Worm (Caenorhabditis elegans): ENCODE results near the gene C12D8.9.

Gene C12D8.9

DNA sequence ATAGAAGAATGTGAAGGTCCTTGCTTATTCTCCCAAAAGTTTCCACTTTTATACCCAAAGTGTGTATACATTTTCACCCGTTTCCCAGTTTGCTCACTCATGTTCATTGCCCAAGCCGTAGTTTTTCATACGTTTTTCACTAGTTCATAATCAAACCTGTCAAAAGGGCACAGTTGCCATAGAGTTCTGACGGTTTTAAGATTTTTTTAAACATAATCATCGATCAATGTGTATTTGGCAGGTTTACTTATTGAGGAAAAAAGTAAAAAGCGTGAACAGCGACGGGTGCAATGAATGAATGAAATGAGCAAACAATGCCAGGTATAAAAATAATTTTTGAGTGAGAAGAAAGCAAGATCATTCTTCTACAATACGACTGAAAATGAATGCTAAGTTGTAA is 21.7 kb downstream of the C12D8.9 start, which contains the start of the genes fipr-5 and fipr-9:
TSS of gene fipr-5 (minus strand) at position 101 of the 400 bp plus-strand sequence.
TSS of gene fipr-9 (plus strand) at position 346 of the 400 bp plus-strand sequence.
- no peak for TF ChIP-seq T07F8.4 (tag; optimal IDR thresholded peaks at IDR 0.05)
- no peak for TF ChIP-seq lsy-27 (tag; optimal IDR thresholded peaks at IDR 0.05; ENCODE audit: borderline replicate concordance, insufficient read depth)
- TF ChIP-seq mes-4 (tag; optimal IDR thresholded peaks at IDR 0.05) = no peak
- TF ChIP-seq let-607 (tag; optimal IDR thresholded peaks at IDR 0.05) = no peak
- TF ChIP-seq ztf-18 (tag; optimal IDR thresholded peaks at IDR 0.05) = no peak
- TF ChIP-seq mxl-1 (tag; optimal IDR thresholded peaks at IDR 0.05) = no peak
- no peak for TF ChIP-seq tbx-9 (tag; optimal IDR thresholded peaks at IDR 0.05; ENCODE audit: borderline replicate concordance)
- TF ChIP-seq tlf-1 (GFP tag; optimal IDR thresholded peaks at IDR 0.05) = no peak
- no peak for TF ChIP-seq zfh-2 (GFP tag; conservative IDR thresholded peaks at IDR 0.05)
- no peak for TF ChIP-seq madf-3 (GFP tag; IDR thresholded peaks at IDR 0.05)
- no peak for TF ChIP-seq ztf-25 (GFP tag; IDR thresholded peaks at IDR 0.05)
- no peak for TF ChIP-seq fkh-3 (tag; optimal IDR thresholded peaks at IDR 0.05)
- TF ChIP-seq athp-1 (tag; optimal IDR thresholded peaks at IDR 0.05) = no peak

ce11 chrV:10220605-10221004 is 22.4 kb downstream of the C12D8.9 start, which contains the start of gene C12D8.13:
Gene C12D8.13, minus strand, starts transcription at chrV:10220705.
- TF ChIP-seq ztf-22 (GFP tag; optimal IDR thresholded peaks at IDR 0.05) (no peak), aptf-2 (GFP tag; conservative IDR thresholded peaks at IDR 0.05) (no peak), ztf-25 (GFP tag; IDR thresholded peaks at IDR 0.05) (no peak), lin-40 (tag; optimal IDR thresholded peaks at IDR 0.05) (no peak), lag-1 (GFP tag; IDR thresholded peaks at IDR 0.05) (no peak), lin-35 (GFP tag; optimal IDR thresholded peaks at IDR 0.05) (no peak), Y79H2A.3 (GFP tag; conservative IDR thresholded peaks at IDR 0.05) (no peak), nhr-120 (GFP tag; IDR thresholded peaks at IDR 0.05) (no peak), mcd-1 (GFP tag; IDR thresholded peaks at IDR 0.05) (no peak), ceh-91 (GFP tag; IDR thresholded peaks at IDR 0.05) (no peak), C17E4.6 (GFP tag; IDR thresholded peaks at IDR 0.05) (no peak), ekl-4 (GFP tag; IDR thresholded peaks at IDR 0.05) (no peak), madf-8 (GFP tag; conservative IDR thresholded peaks at IDR 0.05) (no peak), F10E7.11 (tag; optimal IDR thresholded peaks at IDR 0.05) (no peak), bed-2 (GFP tag; IDR thresholded peaks at IDR 0.05) (no peak), rec-8 (tag; optimal IDR thresholded peaks at IDR 0.05) (no peak), let-526 (GFP tag; IDR thresholded peaks at IDR 0.05) (no peak)

DNA sequence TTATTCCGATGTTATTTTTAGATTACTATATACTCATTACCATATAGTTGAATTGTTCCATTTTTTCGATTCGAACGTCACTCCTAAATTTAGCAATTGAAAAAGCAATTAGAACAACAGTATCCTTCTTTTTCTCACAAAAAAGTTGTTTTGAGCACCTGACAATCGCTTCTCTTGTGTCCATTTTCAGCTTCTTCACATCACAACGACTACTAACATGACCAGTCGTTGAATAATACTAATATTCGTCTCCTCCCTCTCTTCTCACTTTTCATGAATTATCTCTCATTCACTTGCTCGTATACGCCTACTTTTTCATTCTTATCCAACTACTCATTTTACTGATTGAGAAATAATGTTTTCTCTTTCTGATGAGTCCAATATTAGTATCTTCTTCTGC is 26.3 kb downstream of the C12D8.9 start, which contains the start of gene ZK856.14:
TSS of gene ZK856.14 (plus strand) at position 301 of the 400 bp plus-strand sequence.
- TF ChIP-seq Y67H2A.10 (GFP tag; conservative IDR thresholded peaks at IDR 0.05) = no peak
- no peak for TF ChIP-seq ets-4 (GFP tag; optimal IDR thresholded peaks at IDR 0.05)
- no peak for TF ChIP-seq lir-1 (GFP tag; conservative IDR thresholded peaks at IDR 0.05)
- TF ChIP-seq F55B11.4 (tag; optimal IDR thresholded peaks at IDR 0.05; ENCODE audit: borderline replicate concordance, insufficient read depth) = no peak
- no peak for TF ChIP-seq athp-1 (tag; optimal IDR thresholded peaks at IDR 0.05)
- no peak for TF ChIP-seq die-1 (tag; optimal IDR thresholded peaks at IDR 0.05)
- no peak for TF ChIP-seq F37B4.10 (GFP tag; IDR thresholded peaks at IDR 0.05)
- no peak for TF ChIP-seq madf-10 (tag; optimal IDR thresholded peaks at IDR 0.05)
- no peak for TF ChIP-seq T26A5.8 (tag; optimal IDR thresholded peaks at IDR 0.05)
- TF ChIP-seq ccch-3 (GFP tag; optimal IDR thresholded peaks at IDR 0.05) = no peak
- no peak for TF ChIP-seq F23B12.7 (tag; optimal IDR thresholded peaks at IDR 0.05; ENCODE audit: insufficient read depth)
- TF ChIP-seq madf-8 (GFP tag; conservative IDR thresholded peaks at IDR 0.05) = no peak
- no peak for TF ChIP-seq ztf-22 (GFP tag; optimal IDR thresholded peaks at IDR 0.05)
- TF ChIP-seq ceh-40 (GFP tag; IDR thresholded peaks at IDR 0.05) = no peak
- no peak for TF ChIP-seq F22D6.2 (tag; optimal IDR thresholded peaks at IDR 0.05)
- no peak for TF ChIP-seq hmg-20 (GFP tag; IDR thresholded peaks at IDR 0.05)
- no peak for TF ChIP-seq cebp-2 (GFP tag; IDR thresholded peaks at IDR 0.05)

Data from whole organism, young adult.